Worm (Caenorhabditis elegans) whole organism, L4 larva: Measurements from ENCODE around the gene col-147.

Experiments used
- Y105C5A.15 ChIP-seq: fragments of 200-800 bp; sonication (Bioruptor generic); IDR thresholded peaks from 2 replicates; pipeline ENCODE4 v1.3.6; 2022; ENCODE audit warnings: missing genetic modification characterization, missing compliant biosample characterization

The col-147 gene

ce11 chrV:9582594-9583322 is 50.4 kb downstream of the col-147 start, which contains the start of gene rtfo-1 (continued):
- no peak for TF ChIP-seq Y105C5A.15 (GFP tag; lab: Robert Waterston, UW)
